Worm (Caenorhabditis elegans) whole organism, early embryonic: Measurements from ENCODE around the gene srlf-27.

ENCODE experiments used
- B0310.2 ChIP-seq: sonication (generic microtip); optimal IDR thresholded peaks from 2 replicates; lab custom pipeline; 2016; ENCODE audit warnings: mild to moderate bottlenecking, missing genetic modification characterization, missing compliant biosample characterization
- F13C5.2 ChIP-seq: sonication (generic microtip); optimal IDR thresholded peaks from 2 replicates; lab custom pipeline; 2017; ENCODE audit warnings: mild to moderate bottlenecking, missing genetic modification characterization, inconsistent platforms, missing compliant biosample characterization
- aly-1 ChIP-seq: sonication (generic microtip); optimal IDR thresholded peaks from 2 replicates; lab custom pipeline; 2016; ENCODE audit warnings: missing genetic modification characterization, missing compliant biosample characterization
- ama-1 ChIP-seq: fragments of 150-350 bp; optimal IDR thresholded peaks from 2 replicates; lab custom pipeline; 2014
- ceh-13 ChIP-seq: fragments of 200-800 bp; sonication (Bioruptor generic); optimal IDR thresholded peaks from 2 replicates; lab custom pipeline; 2018; ENCODE audit warnings: mild to moderate bottlenecking, missing genetic modification characterization, missing compliant biosample characterization
- ceh-36 ChIP-seq: sonication (generic microtip); optimal IDR thresholded peaks from 2 replicates; lab custom pipeline; 2016; ENCODE audit warnings: missing genetic modification characterization, inconsistent platforms, missing compliant biosample characterization
- ets-7 ChIP-seq: sonication (generic microtip); optimal IDR thresholded peaks from 2 replicates; lab custom pipeline; 2016; ENCODE audit warnings: missing genotype, missing genetic modification characterization, missing compliant biosample characterization
- flt-1 ChIP-seq: fragments of 200-800 bp; sonication (Bioruptor generic); IDR thresholded peaks from 2 replicates; pipeline ENCODE4 v1.3.6; 2022; ENCODE audit warnings: missing genetic modification characterization, missing compliant biosample characterization
- hmbx-1 ChIP-seq: sonication (generic microtip); optimal IDR thresholded peaks from 2 replicates; lab custom pipeline; 2016; ENCODE audit warnings: mild to moderate bottlenecking, missing genetic modification characterization, missing compliant biosample characterization
- hmg-4 ChIP-seq: fragments of 200-800 bp; sonication (Bioruptor generic); optimal IDR thresholded peaks from 2 replicates; lab custom pipeline; 2018; ENCODE audit warnings: mild to moderate bottlenecking, missing genetic modification characterization, missing compliant biosample characterization
- hnd-1 ChIP-seq: sonication (generic microtip); optimal IDR thresholded peaks from 2 replicates; lab custom pipeline; 2016; ENCODE audit warnings: missing genetic modification characterization, missing compliant biosample characterization
- pes-1 ChIP-seq: fragments of 200-800 bp; sonication (Bioruptor generic); IDR thresholded peaks from 2 replicates; pipeline ENCODE4 v1.3.6; 2022; ENCODE audit warnings: missing genetic modification reagents, missing genetic modification characterization, missing compliant biosample characterization
- scrt-1 ChIP-seq: fragments of 200-800 bp; sonication (Bioruptor generic); IDR thresholded peaks from 2 replicates; pipeline ENCODE4 v1.3.6; 2022; ENCODE audit warnings: missing genetic modification characterization, missing compliant biosample characterization
- sea-1 ChIP-seq: fragments of 200-800 bp; sonication (Bioruptor generic); conservative IDR thresholded peaks from 2 replicates; pipeline ENCODE4 v1.3.6; 2022; ENCODE audit warnings: missing genetic modification characterization, missing compliant biosample characterization
- tbx-11 ChIP-seq: fragments of 200-800 bp; sonication (Bioruptor generic); IDR thresholded peaks from 2 replicates; pipeline ENCODE4 v1.3.6; 2022; ENCODE audit warnings: missing genetic modification characterization, missing compliant biosample characterization
- tbx-37 ChIP-seq: fragments of 200-800 bp; sonication (Bioruptor generic); conservative IDR thresholded peaks from 2 replicates; pipeline ENCODE4 v1.3.6; 2022; ENCODE audit warnings: missing genetic modification reagents, missing genetic modification characterization, missing compliant biosample characterization
- tra-4 ChIP-seq: sonication (generic microtip); optimal IDR thresholded peaks from 2 replicates; lab custom pipeline; 2017; ENCODE audit warnings: missing genetic modification characterization, missing compliant biosample characterization

Gene srlf-27

DNA sequence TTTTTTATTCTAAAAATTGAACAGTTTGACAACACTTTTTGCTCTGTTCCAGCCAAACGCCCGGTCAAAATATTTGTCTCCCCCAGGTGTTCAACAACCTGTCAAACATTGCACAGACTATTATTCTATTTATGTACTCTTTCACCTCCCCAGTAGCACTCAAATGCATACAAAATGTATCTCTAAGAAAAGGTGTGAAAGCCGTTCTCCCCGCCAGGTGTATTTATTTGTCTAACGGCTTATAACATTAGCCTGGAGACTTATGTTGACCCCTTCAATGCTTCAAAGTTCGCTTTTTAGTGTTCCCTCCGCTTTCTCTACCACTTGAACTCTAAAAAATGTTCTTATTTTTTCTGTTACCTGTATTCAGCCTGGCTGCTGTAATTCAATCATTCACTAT is at the start of gene srlf-27:
Gene srlf-27 (plus strand): TSS at position 301 of the 400 bp plus-strand sequence.
- TF ChIP-seq F13C5.2 (tag; lab: Kevin White, UChicago) (no peak), aly-1 (tag; lab: Kevin White, UChicago) (no peak), hnd-1 (tag; lab: Kevin White, UChicago) (no peak), tra-4 (tag; lab: Kevin White, UChicago) (no peak), ceh-13 (GFP tag; lab: Kevin White, UChicago) (no peak), ama-1 (lab: Kevin White, UChicago) (no peak), tbx-37 (GFP tag; lab: Robert Waterston, UW) (no peak), sea-1 (GFP tag; lab: Robert Waterston, UW) (no peak), hmbx-1 (tag; lab: Kevin White, UChicago) (no peak), ceh-36 (tag; lab: Kevin White, UChicago) (no peak), ets-7 (tag; lab: Kevin White, UChicago) (no peak), scrt-1 (GFP tag; lab: Robert Waterston, UW) (no peak), flt-1 (GFP tag; lab: Robert Waterston, UW) (no peak), tbx-11 (GFP tag; lab: Robert Waterston, UW) (no peak), pes-1 (GFP tag; lab: Robert Waterston, UW) (no peak), B0310.2 (tag; lab: Kevin White, UChicago) (no peak)

DNA sequence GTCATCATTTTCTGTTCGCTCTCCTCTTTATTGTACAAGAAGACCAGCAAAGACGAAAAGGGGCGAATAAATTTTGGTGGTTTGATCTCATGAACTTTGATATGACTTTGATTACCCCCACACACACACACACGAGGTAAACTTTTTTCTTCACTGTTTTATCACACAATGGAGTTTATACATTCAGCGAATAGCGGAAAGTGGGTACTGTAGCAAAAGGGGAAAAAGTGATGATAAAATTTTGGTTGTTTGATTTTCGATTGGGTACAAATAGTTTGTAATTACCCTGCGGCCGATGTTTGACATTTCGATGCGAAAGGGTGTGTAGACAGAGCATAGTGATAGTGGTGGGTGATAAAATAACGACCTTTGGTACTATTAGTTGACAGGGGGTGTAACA is 43.3 kb upstream of the srlf-27 start:
- no peak for TF ChIP-seq hmg-4 (GFP tag; lab: Kevin White, UChicago)
- no peak for TF ChIP-seq scrt-1 (GFP tag; lab: Robert Waterston, UW)
- no peak for TF ChIP-seq pes-1 (GFP tag; lab: Robert Waterston, UW)
- TF ChIP-seq aly-1 (tag; lab: Kevin White, UChicago), result no peak
- TF ChIP-seq sea-1 (GFP tag; lab: Robert Waterston, UW), result no peak
- no peak for TF ChIP-seq B0310.2 (tag; lab: Kevin White, UChicago)
- no peak for TF ChIP-seq hnd-1 (tag; lab: Kevin White, UChicago)
- TF ChIP-seq F13C5.2 (tag; lab: Kevin White, UChicago), result no peak

DNA sequence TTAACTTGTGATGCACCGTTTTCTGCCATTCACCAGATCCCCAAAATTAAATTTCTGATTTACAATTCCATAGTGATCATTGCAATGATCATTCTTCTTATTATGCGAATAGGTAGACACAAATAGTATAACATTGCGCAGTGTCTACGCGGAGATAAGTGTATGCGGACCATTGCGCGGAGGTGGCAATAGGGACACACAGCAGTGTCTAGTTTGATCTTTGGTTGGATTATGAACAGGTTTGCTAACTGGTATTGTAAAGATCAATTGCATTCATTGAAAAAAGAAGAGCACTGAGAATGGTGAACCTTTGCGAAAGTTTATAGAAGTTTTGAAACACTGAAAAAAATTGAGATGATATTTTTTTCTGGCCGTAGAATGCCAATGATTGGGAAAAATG is 38.2 kb upstream of the srlf-27 start:
- TF ChIP-seq tbx-37 (GFP tag; lab: Robert Waterston, UW) (no peak), flt-1 (GFP tag; lab: Robert Waterston, UW) (no peak), B0310.2 (tag; lab: Kevin White, UChicago) (no peak), ets-7 (tag; lab: Kevin White, UChicago) (no peak), aly-1 (tag; lab: Kevin White, UChicago) (no peak), tra-4 (tag; lab: Kevin White, UChicago) (no peak), hmg-4 (GFP tag; lab: Kevin White, UChicago) (no peak), ceh-36 (tag; lab: Kevin White, UChicago) (no peak), sea-1 (GFP tag; lab: Robert Waterston, UW) (no peak), F13C5.2 (tag; lab: Kevin White, UChicago) (no peak), tbx-11 (GFP tag; lab: Robert Waterston, UW) (no peak), scrt-1 (GFP tag; lab: Robert Waterston, UW) (no peak), hmbx-1 (tag; lab: Kevin White, UChicago) (no peak), pes-1 (GFP tag; lab: Robert Waterston, UW) (no peak), hnd-1 (tag; lab: Kevin White, UChicago) (no peak)

DNA sequence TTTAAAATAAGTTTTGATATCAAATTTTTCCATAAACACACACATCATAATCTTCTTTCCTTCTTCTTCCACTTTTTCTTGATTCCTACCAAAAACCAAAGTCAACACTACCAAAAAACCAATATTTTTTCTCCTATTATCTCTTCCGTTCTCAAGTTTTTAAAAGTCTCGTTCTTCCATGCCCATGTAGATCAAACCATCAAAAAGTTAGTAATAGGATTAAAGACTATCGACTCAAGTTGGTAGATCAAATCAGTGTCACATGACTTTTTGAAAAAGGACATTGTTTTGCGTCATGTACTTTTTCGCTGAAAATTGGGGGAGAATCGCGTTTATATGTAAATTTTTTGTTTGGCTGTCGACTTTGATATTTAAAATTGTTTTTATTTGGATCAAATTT is 34.5 kb upstream of the srlf-27 start:
- TF ChIP-seq hmbx-1 (tag; lab: Kevin White, UChicago), result no peak

DNA sequence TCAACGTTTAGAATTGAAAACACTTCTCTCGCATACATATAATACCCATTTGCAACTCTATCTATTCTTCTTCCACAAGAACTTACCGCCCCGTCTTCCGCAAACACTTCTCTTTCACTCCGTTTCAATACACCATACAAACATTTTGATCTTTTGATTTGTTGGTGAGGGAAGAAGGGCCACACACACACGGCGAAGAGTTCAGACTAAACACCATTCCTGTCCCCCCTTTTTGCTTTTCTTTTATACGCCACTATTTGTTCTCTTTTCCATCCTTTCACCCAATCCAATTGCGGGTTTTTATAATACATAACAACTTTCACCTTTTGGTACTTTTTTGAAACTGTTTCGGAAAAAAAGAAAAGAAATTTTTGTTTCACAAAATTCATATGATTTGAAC is 32.4 kb upstream of the srlf-27 start:
- TF ChIP-seq ceh-13 (GFP tag; lab: Kevin White, UChicago), result no peak

DNA sequence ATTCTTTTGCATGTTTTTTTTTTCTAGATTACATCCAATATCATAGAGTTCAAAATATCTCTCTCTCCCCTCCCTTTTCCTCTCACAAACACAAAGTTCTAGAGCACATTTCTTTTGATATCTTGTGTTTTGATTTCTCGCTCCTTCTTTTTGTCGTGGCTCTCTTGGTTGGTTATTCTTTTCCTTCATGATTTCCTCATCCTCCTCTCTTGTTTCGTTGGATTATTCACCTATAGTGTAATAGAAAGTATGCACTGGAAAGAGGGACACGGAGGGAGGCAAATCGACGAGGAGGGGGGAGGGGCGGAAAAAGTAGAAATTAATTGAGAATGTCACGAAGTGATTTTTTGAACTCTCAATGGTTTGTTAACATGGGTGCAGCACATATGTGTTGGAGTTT is 31.0 kb upstream of the srlf-27 start:
- TF ChIP-seq ama-1 (lab: Kevin White, UChicago) (no peak), flt-1 (GFP tag; lab: Robert Waterston, UW) (no peak), hmg-4 (GFP tag; lab: Kevin White, UChicago) (no peak), aly-1 (tag; lab: Kevin White, UChicago) (no peak), F13C5.2 (tag; lab: Kevin White, UChicago) (no peak), sea-1 (GFP tag; lab: Robert Waterston, UW) (no peak), ceh-36 (tag; lab: Kevin White, UChicago) (no peak), B0310.2 (tag; lab: Kevin White, UChicago) (no peak), hmbx-1 (tag; lab: Kevin White, UChicago) (no peak), hnd-1 (tag; lab: Kevin White, UChicago) (no peak), tbx-37 (GFP tag; lab: Robert Waterston, UW) (no peak), tbx-11 (GFP tag; lab: Robert Waterston, UW) (no peak), ceh-13 (GFP tag; lab: Kevin White, UChicago) (no peak), pes-1 (GFP tag; lab: Robert Waterston, UW) (no peak), scrt-1 (GFP tag; lab: Robert Waterston, UW) (no peak), ets-7 (tag; lab: Kevin White, UChicago) (no peak)

DNA sequence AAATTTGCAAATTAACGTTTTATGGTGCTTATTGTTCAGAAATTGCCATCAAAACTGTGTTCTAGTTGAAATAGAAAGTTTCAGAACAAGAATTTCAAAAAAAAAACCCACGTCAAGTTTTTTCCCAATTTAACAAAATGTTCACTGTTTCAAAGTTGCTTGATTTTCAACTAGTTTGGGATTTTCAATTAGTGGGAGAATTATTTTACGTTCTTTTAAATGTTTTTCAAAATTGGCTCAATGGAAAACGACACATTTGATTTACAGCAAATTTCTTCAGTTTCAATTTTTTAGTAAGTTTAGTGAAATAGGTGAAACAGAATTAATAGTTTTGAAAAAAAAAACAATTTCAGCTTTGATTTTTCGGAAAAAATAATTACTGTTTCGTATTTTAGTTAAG is 28.9 kb upstream of the srlf-27 start:
- TF ChIP-seq ets-7 (tag; lab: Kevin White, UChicago), result no peak
- TF ChIP-seq aly-1 (tag; lab: Kevin White, UChicago), result no peak
- no peak for TF ChIP-seq pes-1 (GFP tag; lab: Robert Waterston, UW)
- no peak for TF ChIP-seq B0310.2 (tag; lab: Kevin White, UChicago)
- no peak for TF ChIP-seq ceh-13 (GFP tag; lab: Kevin White, UChicago)
- no peak for TF ChIP-seq ama-1 (lab: Kevin White, UChicago)
- no peak for TF ChIP-seq sea-1 (GFP tag; lab: Robert Waterston, UW)
- no peak for TF ChIP-seq tbx-37 (GFP tag; lab: Robert Waterston, UW)
